Worm (Caenorhabditis elegans): ENCODE data around the gene str-198.

The str-198 gene

ce11 chrV:16080678-16081077, 33.1 kb downstream of the str-198 start:
- TF ChIP-seq set-16 (GFP tag; IDR thresholded peaks at IDR 0.05) (no peak), nhr-76 (tag; optimal IDR thresholded peaks at IDR 0.05) (no peak), pha-4 (GFP tag; IDR thresholded peaks at IDR 0.05) (no peak), pha-4 (tag; optimal IDR thresholded peaks at IDR 0.05) (peak; percentile 7), nhr-28 (tag; optimal IDR thresholded peaks at IDR 0.05) (peak; percentile 87), daf-16 (GFP tag; optimal IDR thresholded peaks at IDR 0.05) (no peak), daf-16 (tag; optimal IDR thresholded peaks at IDR 0.05) (peak; percentile 86), dve-1 (tag; optimal IDR thresholded peaks at IDR 0.05; ENCODE audit: insufficient read depth) (peak; percentile 27), php-3 (GFP tag; IDR thresholded peaks at IDR 0.05) (0 out of 2 replicates have a peak, but pooled peaks have one; percentile 27)

- TF ChIP-seq nhr-25 (tag; optimal IDR thresholded peaks at IDR 0.05; ENCODE audit: borderline replicate concordance, insufficient read depth) = no peak
- no peak for TF ChIP-seq jun-1 (tag; optimal IDR thresholded peaks at IDR 0.05)
- TF ChIP-seq unc-62 (GFP tag; optimal IDR thresholded peaks at IDR 0.05 in 1 of 2) = peak in 1 of 2 experiments; percentile 48
- no peak for TF ChIP-seq unc-62 (tag; optimal IDR thresholded peaks at IDR 0.05)
- no peak for TF ChIP-seq egl-43 (GFP tag; IDR thresholded peaks at IDR 0.05)
Measured at ce11 chrV:16090685-16091084, 43.1 kb downstream of the str-198 start, which contains the start of gene F22B8.3. F22B8.3 (plus strand) TSS chrV:16090985.

- no peak for TF ChIP-seq lin-1 (GFP tag; IDR thresholded peaks at IDR 0.05)
Measured at ce11 chrV:16094284-16094683, 46.7 kb downstream of the str-198 start, which contains the start of gene F22B8.7. F22B8.7 (plus strand) TSS chrV:16094584.

ce11 chrV:16094862-16095261, 47.3 kb downstream of the str-198 start:
- no peak for TF ChIP-seq daf-16 (GFP tag; optimal IDR thresholded peaks at IDR 0.05)
- peak; percentile 66 for TF ChIP-seq daf-16 (tag; optimal IDR thresholded peaks at IDR 0.05)
- TF ChIP-seq ZK546.5 (tag; optimal IDR thresholded peaks at IDR 0.05) = no peak
- peak; percentile 97 for TF ChIP-seq nhr-28 (tag; optimal IDR thresholded peaks at IDR 0.05)
- no peak for TF ChIP-seq T20F7.1 (GFP tag; optimal IDR thresholded peaks at IDR 0.05)
- TF ChIP-seq nhr-77 (tag; optimal IDR thresholded peaks at IDR 0.05) = no peak
- peak in 1 of 2 experiments; percentile 94 for TF ChIP-seq unc-62 (GFP tag; optimal IDR thresholded peaks at IDR 0.05 in 1 of 2)
- TF ChIP-seq unc-62 (tag; optimal IDR thresholded peaks at IDR 0.05) = no peak
- peak; percentile 11 for TF ChIP-seq dve-1 (tag; optimal IDR thresholded peaks at IDR 0.05; ENCODE audit: insufficient read depth)

Measured in whole organism, L4 larva.